Fruit fly (Drosophila melanogaster) whole organism: ENCODE results near the gene Tfb5.

Experiments
- Dll ChIP-seq: fragments of >200 bp; optimal IDR thresholded peaks from 2 replicates; lab custom pipeline; 2017
- pan ChIP-seq: fragments of >200 bp; optimal IDR thresholded peaks from 2 replicates; lab custom pipeline; 2017
- psq ChIP-seq: fragments of >200 bp; optimal IDR thresholded peaks from 2 replicates; lab custom pipeline; 2017

DNA sequence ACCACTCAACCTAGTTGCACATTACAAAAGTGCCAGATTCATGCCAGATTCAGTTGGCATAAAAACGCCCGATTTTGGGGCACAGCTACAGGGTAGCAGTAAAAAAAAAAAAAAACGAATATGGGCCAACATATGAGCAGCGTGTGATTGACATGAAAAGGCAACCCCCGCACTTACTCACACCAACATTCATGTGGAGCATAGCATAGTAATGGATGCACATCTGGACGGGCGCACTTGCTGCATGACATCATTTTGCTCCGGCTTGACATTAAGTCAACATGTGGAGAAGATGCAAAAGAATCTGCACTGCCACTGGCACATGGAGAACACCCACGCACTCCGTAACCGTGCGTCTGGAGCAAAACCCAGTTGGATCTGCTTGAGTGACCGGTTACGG, 12.0 kb upstream of the Tfb5 start:
- no peak for TF ChIP-seq Dll (lab: Kevin White, UChicago)
- no peak for TF ChIP-seq psq (lab: Kevin White, UChicago)
- TF ChIP-seq pan (lab: Kevin White, UChicago), result no peak
